Worm (Caenorhabditis elegans): ENCODE measurements around the gene hpo-34.

DNA sequence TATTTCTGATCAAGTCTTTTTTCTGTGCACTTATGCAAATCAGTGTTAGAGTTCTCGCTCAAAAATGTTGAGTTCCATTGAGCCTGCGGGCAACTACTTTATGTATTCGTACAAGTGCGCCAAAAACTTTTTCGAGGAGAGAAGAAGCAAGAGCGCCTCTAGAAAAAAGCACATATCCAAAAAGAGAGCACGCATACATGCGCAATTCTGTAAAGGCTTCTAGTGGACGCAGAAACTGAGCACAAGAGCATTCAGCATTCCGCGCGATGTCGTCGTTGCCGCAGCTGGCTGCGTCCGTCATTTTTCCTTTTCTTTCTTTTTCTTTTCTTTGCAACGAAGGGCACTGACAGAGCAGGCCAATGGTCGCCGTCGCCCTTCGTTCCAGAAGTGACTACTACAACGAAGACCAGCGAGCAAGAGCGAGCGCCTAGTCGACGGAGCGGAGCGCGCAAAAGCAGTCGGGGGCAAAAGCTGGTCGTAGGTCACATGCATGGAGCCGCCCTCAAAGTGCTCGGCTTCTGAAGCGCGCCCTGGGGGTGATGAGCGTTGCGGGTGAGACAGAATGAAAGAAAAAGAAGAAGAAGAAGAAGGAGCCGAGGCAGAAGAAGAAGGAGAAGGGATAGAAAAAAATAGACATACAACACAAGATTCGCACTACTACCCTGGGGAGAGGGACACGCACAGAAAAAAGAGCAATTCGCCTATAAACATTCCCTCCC, 45.8 kb downstream of the hpo-34 start:
- TF ChIP-seq ztf-4 (tag; optimal IDR thresholded peaks at IDR 0.05) (peak; percentile 15), lin-15B (tag; optimal IDR thresholded peaks at IDR 0.05) (no peak), unc-130 (tag; optimal IDR thresholded peaks at IDR 0.05) (peak; percentile 1), egl-27 (tag; optimal IDR thresholded peaks at IDR 0.05) (no peak), nhr-11 (tag; optimal IDR thresholded peaks at IDR 0.05) (no peak)

Data from whole organism, L1 larva.